Fruit fly (Drosophila melanogaster) S2 (cell line): ENCODE results near the gene CG31300.

Experiments used
- CG8478 ChIP-seq: fragments of >200 bp; optimal IDR thresholded peaks from 2 replicates; lab custom pipeline; 2018
- CTCF ChIP-seq, 2 experiments: fragments of >200 bp; optimal IDR thresholded peaks; 2 replicates each; lab custom pipeline; 2018

- TF ChIP-seq CTCF (optimal IDR thresholded peaks at IDR 0.05; lab: Kevin White, UChicago) (no peak), CG8478 (lab: Kevin White, UChicago) (no peak)
Observed at dm6 chr3R:25283209-25283670, at the start of gene CG31300.
